Fruit fly (Drosophila melanogaster): ENCODE data around the gene REPTOR.
A peak's percentile ranks its signal among the peaks of the same experiment; 100 is the strongest.

DNA sequence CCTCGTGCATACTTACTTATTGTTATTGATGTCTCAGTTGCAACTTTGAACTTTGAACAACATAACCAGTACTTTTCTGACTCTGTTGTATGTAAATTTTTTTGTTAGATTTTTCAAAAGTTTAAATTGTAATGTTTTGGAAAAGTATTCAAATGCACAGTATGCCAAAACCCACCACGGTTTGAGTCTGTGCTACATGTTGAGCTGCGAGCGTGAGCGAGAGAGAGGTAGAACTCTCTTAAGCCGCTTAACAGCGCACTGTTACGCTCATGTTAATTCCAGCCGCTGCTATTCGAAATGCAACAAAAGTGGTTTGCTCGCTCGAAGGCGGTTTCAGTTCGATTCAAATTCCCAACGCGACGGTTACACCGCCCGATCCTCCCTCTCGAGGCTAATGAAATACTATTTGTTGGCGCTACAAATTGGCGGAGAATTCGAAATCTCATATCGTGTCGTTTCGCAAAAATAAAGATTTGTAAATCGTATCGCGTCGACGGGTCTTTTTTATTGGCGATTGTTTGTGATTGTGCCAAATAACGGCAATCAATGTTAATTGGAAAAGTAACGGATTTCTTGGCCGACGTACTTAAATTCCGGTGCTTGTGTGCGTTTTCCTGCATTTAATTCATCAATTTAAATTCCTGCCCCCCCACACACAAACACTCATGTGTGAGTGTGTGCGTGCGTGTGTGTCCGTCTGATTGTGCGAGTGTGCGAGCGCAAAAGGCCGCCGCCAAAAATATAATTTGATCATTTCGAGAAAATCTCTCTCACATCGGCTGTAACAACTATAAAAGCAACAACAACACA is 6.4 kb upstream of the REPTOR start:
- TF ChIP-seq CG13123 (GFP tag; optimal IDR thresholded peaks at IDR 0.05), result no peak
- no peak for TF ChIP-seq HmgZ (tag; optimal IDR thresholded peaks at IDR 0.05)
- no peak for TF ChIP-seq CG2116 (GFP tag; optimal IDR thresholded peaks at IDR 0.05)
- peak; percentile 21 for TF ChIP-seq CG13894 (tag; optimal IDR thresholded peaks at IDR 0.05)
- no peak for TF ChIP-seq dati (GFP tag; IDR thresholded peaks at IDR 0.05)
- no peak for TF ChIP-seq bcd (GFP tag; optimal IDR thresholded peaks at IDR 0.05)
- no peak for TF ChIP-seq CG6175 (GFP tag; IDR thresholded peaks at IDR 0.05)
- TF ChIP-seq sqz (GFP tag; optimal IDR thresholded peaks at IDR 0.05), result peak; percentile 51
- TF ChIP-seq ttk (GFP tag; IDR thresholded peaks at IDR 0.05), result no peak
